Worm (Caenorhabditis elegans) whole organism, dauer: Measurements from ENCODE around the gene C08E8.2.
"Not testable (repeated sequence)": the region's sequence is repeated elsewhere in the genome, so short reads cannot be mapped to it uniquely, and the experiment has no call there.

Experiments
- unc-62 ChIP-seq: sonication (generic microtip); optimal IDR thresholded peaks from 2 replicates; lab custom pipeline; 2017; ENCODE audit warnings: missing biosample characterization, missing genetic modification reagents, missing genetic modification characterization

The C08E8.2 gene

ce11 chrV:18355742-18356141 is at the start of gene C08E8.2:
TSS of gene C08E8.2 (minus strand) at chrV:18355842.
- no peak for TF ChIP-seq unc-62

- TF ChIP-seq unc-62 = not testable (repeated sequence)
These were observed 49.1 kb upstream of the C08E8.2 start, which contains the start of gene srh-209 for ce11 chrV:18404767-18405166. TSS of gene srh-209 (minus strand) at chrV:18404867.

ce11 chrV:18402743-18403142 is 47.1 kb upstream of the C08E8.2 start:
- TF ChIP-seq unc-62 = no peak

- no peak for TF ChIP-seq unc-62
These were observed 42.2 kb upstream of the C08E8.2 start, which contains the start of gene Y51A2B.16 for ce11 chrV:18397814-18398213. TSS of gene Y51A2B.16 (minus strand) at chrV:18397914.

- no peak for TF ChIP-seq unc-62
These were observed 40.0 kb upstream of the C08E8.2 start, which contains the start of gene Y51A2B.9 for ce11 chrV:18395649-18396048. TSS of gene Y51A2B.9 (minus strand) at chrV:18395749.

- TF ChIP-seq unc-62 = no peak
These were observed 38.6 kb upstream of the C08E8.2 start, which contains the start of gene Y51A2B.6 for ce11 chrV:18394203-18394602. TSS of gene Y51A2B.6 (minus strand) at chrV:18394303.

ce11 chrV:18389046-18389445 is 33.4 kb upstream of the C08E8.2 start, which contains the start of the genes Y51A2B.4 and Y51A2B.5:
TSS of gene Y51A2B.4 (minus strand) at chrV:18389146.
TSS of gene Y51A2B.5 (plus strand) at chrV:18389277.
- no peak for TF ChIP-seq unc-62

- TF ChIP-seq unc-62 = no peak
These were observed 26.9 kb upstream of the C08E8.2 start, which contains the start of gene nhr-288 for ce11 chrV:18382590-18382989. TSS of gene nhr-288 (minus strand) at chrV:18382690.

ce11 chrV:18378819-18379218 is 23.2 kb upstream of the C08E8.2 start, which contains the start of gene Y51A2B.8:
TSS of gene Y51A2B.8 (plus strand) at chrV:18379119.
- TF ChIP-seq unc-62 = no peak

ce11 chrV:18375551-18375950 is 19.9 kb upstream of the C08E8.2 start:
- TF ChIP-seq unc-62 = no peak

ce11 chrV:18374194-18374593 is 18.6 kb upstream of the C08E8.2 start, which contains the start of gene Y51A2B.2:
TSS of gene Y51A2B.2 (plus strand) at chrV:18374494.
- no peak for TF ChIP-seq unc-62

- no peak for TF ChIP-seq unc-62
These were observed 15.9 kb upstream of the C08E8.2 start, which contains the start of gene C08E8.4 for ce11 chrV:18371579-18371978. TSS of gene C08E8.4 (plus strand) at chrV:18371846.

ce11 chrV:18371028-18371427 is 15.4 kb upstream of the C08E8.2 start:
- no peak for TF ChIP-seq unc-62

ce11 chrV:18368322-18368721 is 12.7 kb upstream of the C08E8.2 start, which contains the start of gene C08E8.6:
TSS of gene C08E8.6 (minus strand) at chrV:18368422.
- no peak for TF ChIP-seq unc-62

ce11 chrV:18364558-18364957 is 8.9 kb upstream of the C08E8.2 start, which contains the start of gene C08E8.9:
TSS of gene C08E8.9 (plus strand) at chrV:18364858.
- TF ChIP-seq unc-62 = no peak

ce11 chrV:18362402-18362801 is 6.8 kb upstream of the C08E8.2 start, which contains the start of gene C08E8.1:
TSS of gene C08E8.1 (minus strand) at chrV:18362502.
- no peak for TF ChIP-seq unc-62

- TF ChIP-seq unc-62 = no peak
These were observed 4.2 kb upstream of the C08E8.2 start, which contains the start of gene C08E8.5 for ce11 chrV:18359888-18360287. TSS of gene C08E8.5 (minus strand) at chrV:18359988.

- no peak for TF ChIP-seq unc-62
These were observed 1.3 kb downstream of the C08E8.2 start for ce11 chrV:18354299-18354698.
